Worm (Caenorhabditis elegans): ENCODE data around the gene npp-16.

npp-16 gene

DNA sequence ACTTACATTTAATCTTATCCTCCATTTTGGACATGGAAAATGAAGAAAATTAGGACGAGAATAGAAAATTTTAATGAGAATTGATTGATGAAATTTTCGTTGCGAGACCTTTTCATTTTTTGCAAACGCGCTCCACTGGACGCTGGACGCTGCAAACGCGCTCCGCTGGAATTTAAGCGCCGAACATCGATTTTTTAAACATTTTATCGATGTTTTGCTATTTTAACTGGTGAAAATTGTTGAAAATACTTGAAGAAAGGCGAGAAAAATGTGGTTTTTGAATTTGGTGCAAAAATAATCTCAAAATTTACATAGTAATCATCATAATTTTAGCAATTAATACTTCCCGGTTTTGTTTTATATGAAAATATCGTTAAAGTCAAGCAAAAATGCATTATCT lies 22.8 kb upstream of the npp-16 start, which contains the start of gene Y56A3A.41:
Y56A3A.41 (minus strand) TSS at position 101 of the 400 bp plus-strand sequence.
- TF ChIP-seq irx-1 (tag; optimal IDR thresholded peaks at IDR 0.05): no peak
- no peak for TF ChIP-seq fos-1 (tag; optimal IDR thresholded peaks at IDR 0.05)
- no peak for TF ChIP-seq sup-37 (GFP tag; optimal IDR thresholded peaks at IDR 0.05)
- TF ChIP-seq nhr-20 (tag; optimal IDR thresholded peaks at IDR 0.05): no peak
- no peak for TF ChIP-seq nhr-237 (tag; optimal IDR thresholded peaks at IDR 0.05)
- TF ChIP-seq rnt-1 (tag; optimal IDR thresholded peaks at IDR 0.05): no peak
- TF ChIP-seq C04F5.9 (tag; optimal IDR thresholded peaks at IDR 0.05): no peak
- no peak for TF ChIP-seq ceh-90 (tag; optimal IDR thresholded peaks at IDR 0.05)
- no peak for TF ChIP-seq sox-4 (tag; optimal IDR thresholded peaks at IDR 0.05)

DNA sequence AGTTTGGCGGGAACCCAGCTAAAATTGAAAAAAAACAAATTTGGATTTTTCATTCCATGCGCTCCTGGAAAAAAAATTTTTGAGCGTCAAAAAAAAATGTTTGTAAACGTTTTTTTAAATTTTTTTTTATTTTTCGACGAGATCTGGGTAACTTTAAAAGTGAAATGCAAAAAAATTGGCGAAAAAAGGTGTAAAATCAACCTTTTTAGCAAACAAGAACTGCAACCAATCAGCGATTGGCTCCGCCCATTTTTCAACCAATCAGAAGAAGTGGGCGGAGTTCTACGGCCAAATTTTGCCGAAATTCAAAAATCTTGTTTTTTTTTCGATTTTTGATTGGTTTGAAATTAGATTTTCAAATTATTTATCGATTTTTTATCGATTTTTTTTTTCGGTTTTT lies 20.2 kb upstream of the npp-16 start:
- TF ChIP-seq efl-1 (optimal IDR thresholded peaks at IDR 0.05) (no peak), efl-1 (GFP tag; optimal IDR thresholded peaks at IDR 0.05 in 1 of 2) (peak in 1 of 2 experiments; percentile 31), fkh-4 (tag; optimal IDR thresholded peaks at IDR 0.05; ENCODE audit: borderline replicate concordance) (no peak)

DNA sequence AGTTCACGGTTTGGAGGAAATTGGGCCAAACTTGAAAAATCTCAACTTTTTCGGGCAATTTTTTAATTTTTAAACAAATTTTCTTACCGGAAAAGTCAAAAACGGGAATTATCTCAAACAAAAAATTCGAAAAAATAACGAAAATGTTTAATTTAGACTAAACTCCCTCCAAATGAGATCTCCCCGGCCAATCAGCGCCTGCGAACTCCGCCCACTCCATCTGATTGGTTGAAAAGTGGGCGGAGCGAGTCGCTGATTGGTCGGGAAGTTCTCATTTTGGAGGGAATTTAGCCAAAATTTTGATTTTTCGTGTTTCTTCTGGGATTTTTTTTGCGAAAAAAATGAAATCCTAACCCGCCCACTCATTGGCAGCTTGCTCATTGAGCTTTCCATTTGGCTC lies 19.1 kb upstream of the npp-16 start:
- no peak for TF ChIP-seq efl-3 (GFP tag; optimal IDR thresholded peaks at IDR 0.05)
- TF ChIP-seq nhr-85 (tag): peak; percentile 46

DNA sequence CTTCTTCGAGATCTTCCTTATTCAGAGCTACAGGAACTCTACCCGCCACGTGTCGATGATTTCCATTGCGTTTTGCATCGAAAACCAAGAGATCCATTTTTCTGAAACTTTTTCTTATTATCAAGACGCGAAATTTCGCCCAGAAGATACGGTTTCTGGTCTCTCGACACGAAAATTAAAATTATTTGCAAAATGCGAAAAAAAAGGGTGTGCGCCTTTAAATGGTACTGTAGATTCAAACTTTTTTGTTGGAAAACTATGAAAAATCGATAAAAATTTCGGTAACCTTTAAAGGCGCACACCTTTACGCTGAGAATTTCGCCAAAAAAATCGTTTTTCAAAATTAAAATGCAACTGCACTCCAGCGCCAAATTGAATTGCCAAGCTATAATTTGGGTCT lies 17.6 kb upstream of the npp-16 start, which contains the start of gene tsen-2:
tsen-2 (minus strand) TSS at position 101 of the 400 bp plus-strand sequence.
- no peak for TF ChIP-seq ets-5 (GFP tag; IDR thresholded peaks at IDR 0.05)
- TF ChIP-seq egl-27 (tag; optimal IDR thresholded peaks at IDR 0.05): no peak
- no peak for TF ChIP-seq rnt-1 (tag; optimal IDR thresholded peaks at IDR 0.05)
- no peak for TF ChIP-seq fkh-10 (GFP tag; optimal IDR thresholded peaks at IDR 0.05)
- TF ChIP-seq mab-9 (GFP tag; IDR thresholded peaks at IDR 0.05): no peak
- no peak for TF ChIP-seq ceh-90 (tag; optimal IDR thresholded peaks at IDR 0.05)

DNA sequence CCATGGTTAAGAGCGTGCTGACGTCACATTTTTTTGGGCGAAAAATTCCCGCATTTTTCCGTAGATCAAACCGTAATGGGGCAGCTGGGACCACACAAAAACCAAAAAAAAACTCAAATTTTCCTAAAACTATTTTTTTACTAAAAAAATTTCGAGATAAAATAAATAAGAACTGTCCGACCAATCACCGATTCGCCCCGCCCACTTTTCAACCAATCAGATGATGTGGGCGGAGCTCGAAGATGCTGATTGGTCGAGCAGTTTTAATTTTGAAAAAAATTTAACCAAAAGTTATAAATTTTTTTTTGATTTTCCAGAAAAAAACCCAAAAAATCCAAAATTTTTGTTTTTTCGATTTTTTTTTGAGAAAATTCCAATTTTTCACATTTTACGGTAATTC lies 15.7 kb upstream of the npp-16 start:
- TF ChIP-seq unc-86 (tag; optimal IDR thresholded peaks at IDR 0.05): no peak
- TF ChIP-seq vab-15 (tag; optimal IDR thresholded peaks at IDR 0.05): no peak
- TF ChIP-seq fos-1 (tag; optimal IDR thresholded peaks at IDR 0.05): no peak
- no peak for TF ChIP-seq skn-1 (tag; optimal IDR thresholded peaks at IDR 0.05)
- TF ChIP-seq C04F5.9 (tag; optimal IDR thresholded peaks at IDR 0.05): no peak
- no peak for TF ChIP-seq sup-37 (GFP tag; optimal IDR thresholded peaks at IDR 0.05)
- TF ChIP-seq sptf-1 (tag; optimal IDR thresholded peaks at IDR 0.05): no peak
- no peak for TF ChIP-seq nhr-76 (tag; optimal IDR thresholded peaks at IDR 0.05)
- no peak for TF ChIP-seq ceh-82 (tag; optimal IDR thresholded peaks at IDR 0.05)
- no peak for TF ChIP-seq ztf-4 (tag; optimal IDR thresholded peaks at IDR 0.05)
- no peak for TF ChIP-seq ces-1 (GFP tag; optimal IDR thresholded peaks at IDR 0.05)
- TF ChIP-seq nhr-77 (tag; optimal IDR thresholded peaks at IDR 0.05): no peak
- TF ChIP-seq tlp-1 (tag; optimal IDR thresholded peaks at IDR 0.05): no peak
- TF ChIP-seq ceh-8 (GFP tag; optimal IDR thresholded peaks at IDR 0.05): no peak
- no peak for TF ChIP-seq irx-1 (tag; optimal IDR thresholded peaks at IDR 0.05)
- no peak for TF ChIP-seq nhr-11 (tag; optimal IDR thresholded peaks at IDR 0.05)
- no peak for TF ChIP-seq nhr-20 (tag; optimal IDR thresholded peaks at IDR 0.05)
- no peak for TF ChIP-seq hpl-2 (GFP tag; optimal IDR thresholded peaks at IDR 0.05)
- TF ChIP-seq lir-3 (tag; optimal IDR thresholded peaks at IDR 0.05; ENCODE audit: poor library complexity): no peak

DNA sequence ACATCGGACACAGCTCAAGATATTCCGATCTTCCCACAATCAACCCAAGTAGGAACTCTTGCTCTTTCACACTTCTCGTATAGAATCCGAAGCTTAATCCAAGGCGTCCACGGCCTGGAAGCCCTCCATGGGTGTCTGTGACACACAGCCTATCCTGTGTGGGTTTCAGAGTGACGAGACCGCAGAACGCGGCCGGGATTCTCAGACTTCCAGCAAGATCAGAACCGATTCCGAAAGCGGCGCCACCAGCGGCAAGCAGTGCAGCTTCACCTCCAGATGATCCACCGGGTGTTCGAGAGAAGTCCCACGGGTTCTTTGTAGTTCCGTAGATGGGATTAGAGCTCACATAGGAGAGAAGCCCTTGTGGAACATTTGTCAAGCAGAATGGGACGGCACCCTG lies 12.9 kb upstream of the npp-16 start:
- TF ChIP-seq lin-35 (GFP tag; optimal IDR thresholded peaks at IDR 0.05) (no peak), xbp-1 (tag; optimal IDR thresholded peaks at IDR 0.05) (no peak), snu-23 (GFP tag; optimal IDR thresholded peaks at IDR 0.05) (no peak), fkh-10 (GFP tag; optimal IDR thresholded peaks at IDR 0.05) (no peak), nhr-12 (tag; optimal IDR thresholded peaks at IDR 0.05) (no peak), nhr-84 (tag; optimal IDR thresholded peaks at IDR 0.05) (no peak), efl-1 (optimal IDR thresholded peaks at IDR 0.05) (no peak), efl-1 (GFP tag; optimal IDR thresholded peaks at IDR 0.05 in 1 of 2) (no peak), pax-3 (tag; optimal IDR thresholded peaks at IDR 0.05) (no peak), nhr-19 (GFP tag; conservative IDR thresholded peaks at IDR 0.05) (no peak), mdl-1 (tag; optimal IDR thresholded peaks at IDR 0.05) (no peak), ceh-90 (tag; optimal IDR thresholded peaks at IDR 0.05) (no peak)

All from whole organism, L1 larva.